Worm (Caenorhabditis elegans): Measurements from ENCODE around the gene ZK105.8.

ZK105.8 gene

DNA sequence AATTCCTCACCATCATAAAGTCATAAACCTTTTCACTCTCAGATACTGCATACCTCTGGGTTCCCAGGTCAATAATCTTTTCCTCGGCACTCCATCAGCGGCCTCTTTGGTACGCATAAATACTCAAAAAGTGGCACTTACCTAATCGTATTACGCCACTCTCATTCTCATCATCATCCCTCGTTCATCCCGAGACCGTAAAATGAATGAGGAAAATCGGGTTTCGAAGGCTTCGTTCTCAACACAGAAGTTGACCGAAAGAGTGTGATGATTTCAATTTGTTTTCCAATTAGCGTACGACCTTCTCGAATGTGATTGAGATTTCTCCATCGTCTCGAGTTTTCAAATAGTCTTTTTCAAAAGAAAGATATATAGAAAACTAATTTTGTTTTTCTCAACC lies 15.7 kb downstream of the ZK105.8 start:
- TF ChIP-seq bed-2 (GFP tag; IDR thresholded peaks at IDR 0.05) (no peak), ceh-58 (GFP tag; IDR thresholded peaks at IDR 0.05) (no peak), F57A8.1 (GFP tag; optimal IDR thresholded peaks at IDR 0.05) (no peak), ccch-3 (GFP tag; optimal IDR thresholded peaks at IDR 0.05) (no peak)

DNA sequence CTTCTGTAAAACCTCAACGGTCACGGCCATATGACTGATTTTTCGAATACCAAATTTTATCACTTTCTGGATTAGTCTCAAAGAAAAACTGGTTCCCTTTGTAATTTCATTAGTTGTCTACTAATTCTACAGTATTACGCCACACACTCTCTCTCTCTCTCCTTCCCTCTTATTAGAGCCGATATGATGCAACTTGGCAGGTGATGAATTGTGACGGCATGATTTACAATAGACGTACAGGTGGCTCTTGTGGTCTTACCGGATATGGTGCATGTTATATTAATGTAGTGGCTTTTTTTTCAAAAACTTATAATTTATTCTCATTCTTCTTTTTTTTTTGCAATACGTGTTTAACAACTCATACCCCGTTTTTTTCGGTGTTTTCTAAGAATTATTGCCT lies 17.6 kb downstream of the ZK105.8 start:
- TF ChIP-seq pbrm-1 (GFP tag; IDR thresholded peaks at IDR 0.05) (no peak), aptf-2 (GFP tag; conservative IDR thresholded peaks at IDR 0.05) (no peak), F22D6.2 (tag; optimal IDR thresholded peaks at IDR 0.05) (no peak), nhr-27 (tag; optimal IDR thresholded peaks at IDR 0.05) (no peak), ztf-22 (GFP tag; optimal IDR thresholded peaks at IDR 0.05) (no peak), lin-54 (GFP tag; optimal IDR thresholded peaks at IDR 0.05) (no peak), C06A6.2 (GFP tag; conservative IDR thresholded peaks at IDR 0.05) (no peak), xnd-1 (tag; optimal IDR thresholded peaks at IDR 0.05) (no peak), lsy-27 (tag; optimal IDR thresholded peaks at IDR 0.05; ENCODE audit: borderline replicate concordance, insufficient read depth) (no peak), ceh-58 (GFP tag; IDR thresholded peaks at IDR 0.05) (no peak), ceh-91 (GFP tag; IDR thresholded peaks at IDR 0.05) (no peak), snpc-1.1 (tag; optimal IDR thresholded peaks at IDR 0.05; ENCODE audit: insufficient read depth) (no peak), ceh-40 (GFP tag; IDR thresholded peaks at IDR 0.05) (no peak), hmg-20 (GFP tag; IDR thresholded peaks at IDR 0.05) (no peak), sptf-2 (GFP tag; optimal IDR thresholded peaks at IDR 0.05) (no peak), lir-1 (GFP tag; conservative IDR thresholded peaks at IDR 0.05) (no peak)

- TF ChIP-seq nhr-80 (tag; optimal IDR thresholded peaks at IDR 0.05) (peak; percentile 78), lin-40 (tag; optimal IDR thresholded peaks at IDR 0.05) (no peak), cebp-1 (GFP tag; IDR thresholded peaks at IDR 0.05) (no peak), cebp-1 (tag; optimal IDR thresholded peaks at IDR 0.05) (peak; percentile 36), let-607 (tag; optimal IDR thresholded peaks at IDR 0.05) (peak; percentile 33 to 60), ztf-22 (GFP tag; optimal IDR thresholded peaks at IDR 0.05) (peak; percentile 27), somi-1 (GFP tag; optimal IDR thresholded peaks at IDR 0.05) (no peak)
Observed at ce11 chrV:7742485-7742959, 18.2 kb downstream of the ZK105.8 start, which contains the start of gene fbxl-5. Gene fbxl-5 (plus strand): TSS chrV:7742909.

DNA sequence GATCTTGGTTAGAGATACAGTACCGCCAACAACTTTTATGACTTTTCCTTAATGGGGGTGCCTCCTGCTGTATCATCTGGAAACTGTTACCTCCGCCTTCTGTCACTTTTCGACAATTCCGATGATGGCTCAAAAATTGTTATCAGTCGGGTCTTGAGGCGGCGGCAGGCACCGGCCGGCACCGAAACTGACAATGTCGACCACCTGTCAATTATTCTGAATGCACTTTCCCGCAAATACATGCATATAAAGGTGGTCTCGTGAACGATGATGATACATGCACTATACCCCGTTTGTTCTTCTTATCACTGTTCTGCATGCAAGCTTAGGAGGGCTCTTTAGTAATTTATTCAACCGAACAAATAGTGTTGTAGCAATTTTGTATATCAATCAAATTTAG lies 19.8 kb downstream of the ZK105.8 start:
- TF ChIP-seq ceh-79 (tag; optimal IDR thresholded peaks at IDR 0.05), result no peak
- no peak for TF ChIP-seq F23B12.7 (tag; optimal IDR thresholded peaks at IDR 0.05; ENCODE audit: insufficient read depth)
- TF ChIP-seq hmg-1.2 (GFP tag; IDR thresholded peaks at IDR 0.05), result no peak
- peak; percentile 70; the same call in 1 of the 2 replicates for TF ChIP-seq egl-44 (GFP tag; IDR thresholded peaks at IDR 0.05)
- TF ChIP-seq nhr-179 (tag; optimal IDR thresholded peaks at IDR 0.05), result no peak
- no peak for TF ChIP-seq nhr-120 (GFP tag; IDR thresholded peaks at IDR 0.05)
- TF ChIP-seq cebp-1 (GFP tag; IDR thresholded peaks at IDR 0.05), result no peak; the same call in 1 of the 2 replicates
- TF ChIP-seq cebp-1 (tag; optimal IDR thresholded peaks at IDR 0.05), result peak; percentile 68
- peak; percentile 54 for TF ChIP-seq repo-1 (tag; optimal IDR thresholded peaks at IDR 0.05)
- TF ChIP-seq ztf-26 (tag; optimal IDR thresholded peaks at IDR 0.05), result no peak
- no peak for TF ChIP-seq fkh-3 (tag; optimal IDR thresholded peaks at IDR 0.05)
- peak; percentile 35 for TF ChIP-seq lin-40 (tag; optimal IDR thresholded peaks at IDR 0.05)
- no peak for TF ChIP-seq snpc-1.3 (tag; optimal IDR thresholded peaks at IDR 0.05; ENCODE audit: insufficient read depth)
- TF ChIP-seq lin-54 (GFP tag; optimal IDR thresholded peaks at IDR 0.05), result peak; percentile 25
- no peak for TF ChIP-seq Y56A3A.18 (GFP tag; IDR thresholded peaks at IDR 0.05)
- no peak for TF ChIP-seq nfya-1 (tag; optimal IDR thresholded peaks at IDR 0.05; ENCODE audit: borderline replicate concordance, insufficient read depth)
- TF ChIP-seq sea-2 (GFP tag; IDR thresholded peaks at IDR 0.05), result no peak
- no peak for TF ChIP-seq dpl-1 (GFP tag; optimal IDR thresholded peaks at IDR 0.05)
- no peak for TF ChIP-seq mel-28 (tag; optimal IDR thresholded peaks at IDR 0.05; ENCODE audit: borderline replicate concordance)
- TF ChIP-seq ztf-18 (tag; optimal IDR thresholded peaks at IDR 0.05), result no peak
- TF ChIP-seq snpc-1.1 (tag; optimal IDR thresholded peaks at IDR 0.05; ENCODE audit: insufficient read depth), result no peak
- TF ChIP-seq K12H6.12 (tag; optimal IDR thresholded peaks at IDR 0.05), result no peak
- no peak for TF ChIP-seq mxl-1 (tag; optimal IDR thresholded peaks at IDR 0.05)
- TF ChIP-seq let-607 (tag; optimal IDR thresholded peaks at IDR 0.05), result peak; percentile 89 to 91
